Fruit fly (Drosophila melanogaster): ENCODE results near the gene tho2.

The tho2 gene

dm6 chr2L:2175090-2175830, 30.3 kb upstream of the tho2 start:
- TF ChIP-seq CG15710 (tag; optimal IDR thresholded peaks at IDR 0.05) (peak; percentile 35), CG12605 (GFP tag; IDR thresholded peaks at IDR 0.05) (peak; percentile 46), Snoo (tag; optimal IDR thresholded peaks at IDR 0.05) (peak; percentile 3), CG17806 (tag; optimal IDR thresholded peaks at IDR 0.05) (peak; percentile 32), CG9948 (tag; optimal IDR thresholded peaks at IDR 0.05) (peak; percentile 46), CG13204 (GFP tag; optimal IDR thresholded peaks at IDR 0.05) (peak; percentile 86), D1 (tag; optimal IDR thresholded peaks at IDR 0.05) (no peak), fd96Ca (GFP tag; IDR thresholded peaks at IDR 0.05) (0 out of 3 replicates have a peak, but pooled peaks have one; percentile 26), Ets98B (GFP tag; IDR thresholded peaks at IDR 0.05) (no peak; the same call in 1 of the 2 replicates), CG32121 (GFP tag; IDR thresholded peaks at IDR 0.05) (peak; percentile 37; the same call in 1 of the 2 replicates), CG10348 (GFP tag; IDR thresholded peaks at IDR 0.05) (no peak), Pif1A (GFP tag; optimal IDR thresholded peaks at IDR 0.05) (peak; percentile 19), EcR (GFP tag; optimal IDR thresholded peaks at IDR 0.05) (peak; percentile 94), CG14655 (GFP tag; optimal IDR thresholded peaks at IDR 0.05) (peak; percentile 23), Pif1B (GFP tag; optimal IDR thresholded peaks at IDR 0.05) (peak; percentile 58), CG8159 (tag; optimal IDR thresholded peaks at IDR 0.05) (peak; percentile 15), rn (GFP tag; IDR thresholded peaks at IDR 0.05) (0 out of 2 replicates have a peak, but pooled peaks have one; percentile 49), gl (tag; optimal IDR thresholded peaks at IDR 0.05) (no peak), CG34367 (tag; optimal IDR thresholded peaks at IDR 0.05) (no peak), CG4496 (GFP tag; IDR thresholded peaks at IDR 0.05) (peak; percentile 49; the same call in 2 of the 3 replicates), CG8301 (tag; optimal IDR thresholded peaks at IDR 0.05) (no peak)

dm6 chr2L:2173604-2174003, 28.6 kb upstream of the tho2 start:
- TF ChIP-seq Ets98B (GFP tag; IDR thresholded peaks at IDR 0.05) (no peak), Pif1B (GFP tag; optimal IDR thresholded peaks at IDR 0.05) (no peak), CG9948 (tag; optimal IDR thresholded peaks at IDR 0.05) (no peak), CG15710 (tag; optimal IDR thresholded peaks at IDR 0.05) (no peak), CG13204 (GFP tag; optimal IDR thresholded peaks at IDR 0.05) (no peak), Pif1A (GFP tag; optimal IDR thresholded peaks at IDR 0.05) (no peak), CG8159 (tag; optimal IDR thresholded peaks at IDR 0.05) (no peak)

- no peak for TF ChIP-seq fd96Ca (GFP tag; IDR thresholded peaks at IDR 0.05)
- TF ChIP-seq EcR (GFP tag; optimal IDR thresholded peaks at IDR 0.05), result no peak
- TF ChIP-seq CG34367 (tag; optimal IDR thresholded peaks at IDR 0.05), result no peak
- TF ChIP-seq CG9948 (tag; optimal IDR thresholded peaks at IDR 0.05), result no peak
- no peak for TF ChIP-seq CG15710 (tag; optimal IDR thresholded peaks at IDR 0.05)
- no peak for TF ChIP-seq Snoo (tag; optimal IDR thresholded peaks at IDR 0.05)
- no peak for TF ChIP-seq CG32121 (GFP tag; IDR thresholded peaks at IDR 0.05)
- no peak for TF ChIP-seq CG14655 (GFP tag; optimal IDR thresholded peaks at IDR 0.05)
- no peak for TF ChIP-seq Ets98B (GFP tag; IDR thresholded peaks at IDR 0.05)
- no peak for TF ChIP-seq CG8159 (tag; optimal IDR thresholded peaks at IDR 0.05)
- no peak for TF ChIP-seq CG17806 (tag; optimal IDR thresholded peaks at IDR 0.05)
- TF ChIP-seq rn (GFP tag; IDR thresholded peaks at IDR 0.05), result no peak
- TF ChIP-seq CG13204 (GFP tag; optimal IDR thresholded peaks at IDR 0.05), result no peak
- no peak for TF ChIP-seq CG12605 (GFP tag; IDR thresholded peaks at IDR 0.05)
- TF ChIP-seq Pif1A (GFP tag; optimal IDR thresholded peaks at IDR 0.05), result no peak
- TF ChIP-seq gl (tag; optimal IDR thresholded peaks at IDR 0.05), result no peak
- no peak for TF ChIP-seq CG4496 (GFP tag; IDR thresholded peaks at IDR 0.05)
- TF ChIP-seq D1 (tag; optimal IDR thresholded peaks at IDR 0.05), result no peak
- no peak for TF ChIP-seq Pif1B (GFP tag; optimal IDR thresholded peaks at IDR 0.05)
- no peak for TF ChIP-seq CG8301 (tag; optimal IDR thresholded peaks at IDR 0.05)
These were observed 28.2 kb upstream of the tho2 start for dm6 chr2L:2173191-2173590.

dm6 chr2L:2172460-2173121, 27.6 kb upstream of the tho2 start:
- TF ChIP-seq gl (tag; optimal IDR thresholded peaks at IDR 0.05) (no peak), CG14655 (GFP tag; optimal IDR thresholded peaks at IDR 0.05) (no peak), rn (GFP tag; IDR thresholded peaks at IDR 0.05) (no peak), EcR (GFP tag; optimal IDR thresholded peaks at IDR 0.05) (no peak), CG9948 (tag; optimal IDR thresholded peaks at IDR 0.05) (no peak), Ets98B (GFP tag; IDR thresholded peaks at IDR 0.05) (no peak), CG10348 (GFP tag; IDR thresholded peaks at IDR 0.05) (no peak), CG13204 (GFP tag; optimal IDR thresholded peaks at IDR 0.05) (no peak), CG4496 (GFP tag; IDR thresholded peaks at IDR 0.05) (no peak), Pif1A (GFP tag; optimal IDR thresholded peaks at IDR 0.05) (no peak), Snoo (tag; optimal IDR thresholded peaks at IDR 0.05) (no peak), CG17806 (tag; optimal IDR thresholded peaks at IDR 0.05) (no peak), CG34367 (tag; optimal IDR thresholded peaks at IDR 0.05) (no peak), CG12605 (GFP tag; IDR thresholded peaks at IDR 0.05) (no peak), fd96Ca (GFP tag; IDR thresholded peaks at IDR 0.05) (no peak), D1 (tag; optimal IDR thresholded peaks at IDR 0.05) (no peak), CG15710 (tag; optimal IDR thresholded peaks at IDR 0.05) (no peak), Pif1B (GFP tag; optimal IDR thresholded peaks at IDR 0.05) (no peak)

dm6 chr2L:2171366-2172078, 26.5 kb upstream of the tho2 start:
- no peak for TF ChIP-seq CG14655 (GFP tag; optimal IDR thresholded peaks at IDR 0.05)
- TF ChIP-seq D1 (tag; optimal IDR thresholded peaks at IDR 0.05), result no peak
- TF ChIP-seq CG12605 (GFP tag; IDR thresholded peaks at IDR 0.05), result no peak
- no peak for TF ChIP-seq Pif1A (GFP tag; optimal IDR thresholded peaks at IDR 0.05)
- no peak for TF ChIP-seq CG13204 (GFP tag; optimal IDR thresholded peaks at IDR 0.05)
- TF ChIP-seq CG10348 (GFP tag; IDR thresholded peaks at IDR 0.05), result no peak
- TF ChIP-seq CG8159 (tag; optimal IDR thresholded peaks at IDR 0.05), result no peak
- no peak for TF ChIP-seq CG8301 (tag; optimal IDR thresholded peaks at IDR 0.05)
- TF ChIP-seq EcR (GFP tag; optimal IDR thresholded peaks at IDR 0.05), result no peak
- TF ChIP-seq CG32121 (GFP tag; IDR thresholded peaks at IDR 0.05), result no peak
- no peak for TF ChIP-seq Snoo (tag; optimal IDR thresholded peaks at IDR 0.05)
- TF ChIP-seq gl (tag; optimal IDR thresholded peaks at IDR 0.05), result no peak
- TF ChIP-seq CG15710 (tag; optimal IDR thresholded peaks at IDR 0.05), result no peak
- no peak for TF ChIP-seq Ets98B (GFP tag; IDR thresholded peaks at IDR 0.05)
- no peak for TF ChIP-seq CG34367 (tag; optimal IDR thresholded peaks at IDR 0.05)
- no peak for TF ChIP-seq fd96Ca (GFP tag; IDR thresholded peaks at IDR 0.05)
- TF ChIP-seq CG4496 (GFP tag; IDR thresholded peaks at IDR 0.05), result no peak
